Worm (Caenorhabditis elegans) whole organism, L4/young adult: ENCODE results near the gene nspb-7.

ENCODE experiments used
- W03F9.2 ChIP-seq: fragments of 150-350 bp; optimal IDR thresholded peaks from 2 replicates; lab custom pipeline; 2014; ENCODE audit warnings: missing biosample characterization, missing genetic modification characterization
- him-1 ChIP-seq: sonication (generic microtip); optimal IDR thresholded peaks from 2 replicates; lab custom pipeline; 2016; ENCODE audit warnings: missing genotype, missing genetic modification reagents, missing genetic modification characterization, missing compliant biosample characterization

ce11 chrII:14620730-14621129 is 42.6 kb downstream of the nspb-7 start:
- TF ChIP-seq him-1 (no peak), W03F9.2 (tag; lab: Kevin White, UChicago) (no peak)
